Fruit fly (Drosophila melanogaster): ENCODE measurements around the gene vig.
A peak's percentile ranks its signal among the peaks of the same experiment; 100 is the strongest.

The vig gene

dm6 chr2L:15117995-15118394, 47.9 kb upstream of the vig start (continued):
- TF ChIP-seq CG34376 (GFP tag; optimal IDR thresholded peaks at IDR 0.05) (no peak), CG8478 (optimal IDR thresholded peaks at IDR 0.05) (no peak), CG34224 (GFP tag; IDR thresholded peaks at IDR 0.05; ENCODE audit: partially characterized antibody) (no peak), sima (GFP tag; optimal IDR thresholded peaks at IDR 0.05) (no peak), tgo (GFP tag; IDR thresholded peaks at IDR 0.05) (no peak), br (optimal IDR thresholded peaks at IDR 0.05) (no peak), ind (GFP tag; optimal IDR thresholded peaks at IDR 0.05) (no peak), Hr51 (GFP tag; optimal IDR thresholded peaks at IDR 0.05) (no peak), ken (GFP tag; IDR thresholded peaks at IDR 0.05) (no peak)

dm6 chr2L:15113234-15113916, 43.3 kb upstream of the vig start, which contains the start of gene stc:
TSS of gene stc (plus strand) at chr2L:15113480.
- TF ChIP-seq CG6813 (GFP tag; optimal IDR thresholded peaks at IDR 0.05): no peak
- TF ChIP-seq PHDP (tag; optimal IDR thresholded peaks at IDR 0.05): peak; percentile 36
- TF ChIP-seq tx (GFP tag; optimal IDR thresholded peaks at IDR 0.05): peak; percentile 41
- no peak for TF ChIP-seq Lpt (GFP tag; optimal IDR thresholded peaks at IDR 0.05)
- TF ChIP-seq pnt (GFP tag; optimal IDR thresholded peaks at IDR 0.05): peak; percentile 44
- no peak for TF ChIP-seq CG11696 (GFP tag; IDR thresholded peaks at IDR 0.05)
- peak; percentile 55 for TF ChIP-seq Sin3A (optimal IDR thresholded peaks at IDR 0.05)
- peak; percentile 89 for TF ChIP-seq Ets97D (GFP tag; optimal IDR thresholded peaks at IDR 0.05)
- no peak for TF ChIP-seq scrt (GFP tag; optimal IDR thresholded peaks at IDR 0.05)
- TF ChIP-seq dimm (GFP tag; IDR thresholded peaks at IDR 0.05): no peak
- TF ChIP-seq CG9797 (GFP tag; optimal IDR thresholded peaks at IDR 0.05): peak; percentile 95
- no peak for TF ChIP-seq Hand (GFP tag; optimal IDR thresholded peaks at IDR 0.05)
- TF ChIP-seq hth (optimal IDR thresholded peaks at IDR 0.05): no peak
- no peak for TF ChIP-seq CG10147 (GFP tag; optimal IDR thresholded peaks at IDR 0.05)
- peak; percentile 35 for TF ChIP-seq CG3995 (GFP tag; optimal IDR thresholded peaks at IDR 0.05)
- TF ChIP-seq Bdp1 (GFP tag; optimal IDR thresholded peaks at IDR 0.05): no peak
- TF ChIP-seq CG9876 (GFP tag; optimal IDR thresholded peaks at IDR 0.05): peak; percentile 32
- no peak for TF ChIP-seq dati (GFP tag; IDR thresholded peaks at IDR 0.05)
- peak; percentile 66 for TF ChIP-seq Mad (GFP tag; optimal IDR thresholded peaks at IDR 0.05)
- TF ChIP-seq CG31441 (GFP tag; IDR thresholded peaks at IDR 0.05): 0 out of 2 replicates have a peak, but pooled peaks have one; percentile 33
- TF ChIP-seq Max (GFP tag; optimal IDR thresholded peaks at IDR 0.05): peak; percentile 51
- TF ChIP-seq CG17359 (tag; optimal IDR thresholded peaks at IDR 0.05): no peak
- peak; percentile 33; the same call in 1 of the 2 replicates for TF ChIP-seq CG2129 (GFP tag; IDR thresholded peaks at IDR 0.05; ENCODE audit: partially characterized antibody)
- no peak for TF ChIP-seq CG6254 (GFP tag; optimal IDR thresholded peaks at IDR 0.05)
- no peak for TF ChIP-seq bsh (GFP tag; optimal IDR thresholded peaks at IDR 0.05)
- TF ChIP-seq Camta (GFP tag; optimal IDR thresholded peaks at IDR 0.05): peak; percentile 40
- TF ChIP-seq CG3838 (GFP tag; optimal IDR thresholded peaks at IDR 0.05): no peak
- no peak for TF ChIP-seq gcm (GFP tag; optimal IDR thresholded peaks at IDR 0.05)
- peak; percentile 29 for TF ChIP-seq pum (GFP tag; optimal IDR thresholded peaks at IDR 0.05)
- peak; percentile 64 for TF ChIP-seq Dll (GFP tag; IDR thresholded peaks at IDR 0.05; ENCODE audit: partially characterized antibody)
- TF ChIP-seq CG8924 (tag; optimal IDR thresholded peaks at IDR 0.05): peak; percentile 68
- peak; percentile 61 for TF ChIP-seq Jarid2 (GFP tag; optimal IDR thresholded peaks at IDR 0.05)
- TF ChIP-seq Hr78 (GFP tag; optimal IDR thresholded peaks at IDR 0.05): no peak
- TF ChIP-seq CG1792 (GFP tag; optimal IDR thresholded peaks at IDR 0.05): peak; percentile 52
- TF ChIP-seq gfzf (GFP tag; optimal IDR thresholded peaks at IDR 0.05): peak; percentile 73
- TF ChIP-seq Abd-B (GFP tag; optimal IDR thresholded peaks at IDR 0.05): peak; percentile 51
- TF ChIP-seq fru (optimal IDR thresholded peaks at IDR 0.05): no peak
- TF ChIP-seq Atf6 (GFP tag; IDR thresholded peaks at IDR 0.05): no peak
- 0 out of 2 replicates have a peak, but pooled peaks have one; percentile 22 for TF ChIP-seq sisA (GFP tag; IDR thresholded peaks at IDR 0.05)
- TF ChIP-seq btn (GFP tag; optimal IDR thresholded peaks at IDR 0.05): no peak
- peak; percentile 63 for TF ChIP-seq NC2β (GFP tag; optimal IDR thresholded peaks at IDR 0.05)

All from whole organism, embryonic.